Worm (Caenorhabditis elegans) whole organism, young adult: Measurements from ENCODE around the gene add-2.

Experiments used
- B0035.1 ChIP-seq: sonication (generic microtip); optimal IDR thresholded peaks from 2 replicates; lab custom pipeline; 2016; ENCODE audit warnings: missing genetic modification characterization, mild to moderate bottlenecking, missing compliant biosample characterization, missing genotype, missing genetic modification reagents
- C06A6.2 ChIP-seq: fragments of 200-800 bp; sonication (Bioruptor generic); conservative IDR thresholded peaks from 2 replicates; pipeline ENCODE4 v1.3.6; 2022; ENCODE audit warnings: missing genetic modification characterization, missing compliant biosample characterization
- D2030.7 ChIP-seq: fragments of 200-800 bp; sonication (Bioruptor generic); IDR thresholded peaks from 2 replicates; pipeline ENCODE4 v1.3.6; 2022; ENCODE audit warnings: missing genetic modification reagents, missing genetic modification characterization, missing compliant biosample characterization
- F22D6.2 ChIP-seq: sonication (generic microtip); optimal IDR thresholded peaks from 2 replicates; lab custom pipeline; 2016; ENCODE audit warnings: mild to moderate bottlenecking, missing genetic modification characterization, missing compliant biosample characterization
- F23B12.7 ChIP-seq: sonication (generic microtip); optimal IDR thresholded peaks from 2 replicates; lab custom pipeline; 2017; ENCODE audit warnings: missing genetic modification characterization, mild to moderate bottlenecking, missing compliant biosample characterization, antibody characterized with exemption, moderate library complexity; ENCODE audit not compliant: insufficient read depth
- F37B4.10 ChIP-seq: fragments of 200-800 bp; sonication (Bioruptor generic); IDR thresholded peaks from 2 replicates; pipeline ENCODE4 v1.3.6; 2022; ENCODE audit warnings: missing genetic modification characterization, missing compliant biosample characterization
- F52B5.7 ChIP-seq: sonication (generic microtip); optimal IDR thresholded peaks from 2 replicates; lab custom pipeline; 2016; ENCODE audit warnings: mild to moderate bottlenecking, missing genetic modification characterization, missing compliant biosample characterization
- F57C9.4 ChIP-seq: sonication (generic microtip); optimal IDR thresholded peaks from 2 replicates; lab custom pipeline; 2017; ENCODE audit warnings: mild to moderate bottlenecking, missing genetic modification characterization, missing compliant biosample characterization
- Y53G8AR.9 ChIP-seq: fragments of 200-800 bp; sonication (Bioruptor generic); conservative IDR thresholded peaks from 2 replicates; pipeline ENCODE4 v1.3.6; 2022; ENCODE audit warnings: missing genetic modification reagents, missing genetic modification characterization, missing compliant biosample characterization
- ZK185.1 ChIP-seq: sonication (generic microtip); optimal IDR thresholded peaks from 2 replicates; lab custom pipeline; 2016; ENCODE audit warnings: mild to moderate bottlenecking, missing genetic modification characterization, missing compliant biosample characterization; ENCODE audit not compliant: poor library complexity, severe bottlenecking
- akir-1 ChIP-seq: fragments of 200-800 bp; sonication (Bioruptor generic); optimal IDR thresholded peaks from 2 replicates; lab custom pipeline; 2018; ENCODE audit warnings: mild to moderate bottlenecking, missing genetic modification characterization, moderate library complexity, missing compliant biosample characterization
- attf-6 ChIP-seq: fragments of 200-800 bp; sonication (Bioruptor generic); IDR thresholded peaks from 2 replicates; pipeline ENCODE4 v1.3.6; 2022; ENCODE audit warnings: missing genetic modification reagents, missing genetic modification characterization, missing compliant biosample characterization
- bed-2 ChIP-seq: fragments of 200-800 bp; sonication (Bioruptor generic); IDR thresholded peaks from 2 replicates; pipeline ENCODE4 v1.3.6; 2022; ENCODE audit warnings: missing genetic modification reagents, missing genetic modification characterization, missing compliant biosample characterization
- ccch-3 ChIP-seq: fragments of 200-800 bp; sonication (Bioruptor generic); optimal IDR thresholded peaks from 2 replicates; lab custom pipeline; 2018; ENCODE audit warnings: mild to moderate bottlenecking, missing genetic modification characterization, missing compliant biosample characterization
- cebp-1 ChIP-seq, 2 experiments: fragments of 200-800 bp in 1 of 2; sonication (Bioruptor generic) in 1 of 2; sonication (generic microtip) in 1 of 2; IDR thresholded peaks in 1 of 2; optimal IDR thresholded peaks in 1 of 2; 2 replicates each; pipeline versions ENCODE4 v1.3.6 to Lab custom; 2017 to 2022; ENCODE audit warnings: missing compliant biosample characterization in 2 of 2, missing genetic modification characterization in 2 of 2, mild to moderate bottlenecking in 1 of 2, missing genetic modification reagents in 1 of 2, moderate library complexity in 1 of 2
- chd-7 ChIP-seq: sonication (generic microtip); optimal IDR thresholded peaks from 2 replicates; lab custom pipeline; 2016; ENCODE audit warnings: mild to moderate bottlenecking, missing genetic modification characterization, moderate library complexity, missing compliant biosample characterization
- dpff-1 ChIP-seq: sonication (generic microtip); optimal IDR thresholded peaks from 2 replicates; lab custom pipeline; 2017; ENCODE audit warnings: mild to moderate bottlenecking, missing genetic modification characterization, missing compliant biosample characterization
- efl-1 ChIP-seq: fragments of 150-350 bp; optimal IDR thresholded peaks from 2 replicates; lab custom pipeline; 2014; ENCODE audit warnings: missing biosample characterization, missing genetic modification reagents, missing genetic modification characterization
- egl-18 ChIP-seq: fragments of 200-800 bp; sonication (Bioruptor generic); IDR thresholded peaks from 2 replicates; pipeline ENCODE4 v1.3.6; 2022; ENCODE audit warnings: missing genetic modification reagents, missing genetic modification characterization, missing compliant biosample characterization
- egl-44 ChIP-seq: fragments of 200-800 bp; sonication (Bioruptor generic); IDR thresholded peaks from 2 replicates; pipeline ENCODE4 v1.3.6; 2022; ENCODE audit warnings: missing genetic modification reagents, missing genetic modification characterization, missing compliant biosample characterization
- ets-4 ChIP-seq: fragments of 200-800 bp; sonication (Bioruptor generic); optimal IDR thresholded peaks from 2 replicates; lab custom pipeline; 2018; ENCODE audit warnings: mild to moderate bottlenecking, missing genetic modification characterization, missing compliant biosample characterization
- fkh-3 ChIP-seq: sonication (generic microtip); optimal IDR thresholded peaks from 2 replicates; lab custom pipeline; 2016; ENCODE audit warnings: mild to moderate bottlenecking, missing genetic modification characterization, missing compliant biosample characterization
- hlh-26 ChIP-seq: fragments of 200-800 bp; sonication (Bioruptor generic); conservative IDR thresholded peaks from 2 replicates; pipeline ENCODE4 v1.3.6; 2022; ENCODE audit warnings: missing genetic modification reagents, missing genetic modification characterization, missing compliant biosample characterization
- hmg-1.2 ChIP-seq: fragments of 200-800 bp; sonication (Bioruptor generic); IDR thresholded peaks from 2 replicates; pipeline ENCODE4 v1.3.6; 2022; ENCODE audit warnings: missing genetic modification reagents, missing genetic modification characterization, missing compliant biosample characterization
- hsf-1 ChIP-seq: fragments of 200-800 bp; sonication (Bioruptor generic); IDR thresholded peaks from 2 replicates; pipeline ENCODE4 v1.3.6; 2022; ENCODE audit warnings: missing genetic modification reagents, missing genetic modification characterization, missing compliant biosample characterization
- let-607 ChIP-seq, 2 experiments: fragments of 200-800 bp in 1 of 2; sonication (Bioruptor generic) in 1 of 2; sonication (generic microtip) in 1 of 2; optimal IDR thresholded peaks; 2 replicates each; lab custom pipeline; 2016 to 2018; ENCODE audit warnings: mild to moderate bottlenecking in 2 of 2, missing compliant biosample characterization in 2 of 2, missing genetic modification characterization in 2 of 2, moderate library complexity in 2 of 2, missing genotype in 1 of 2
- lin-40 ChIP-seq: sonication (generic microtip); optimal IDR thresholded peaks from 2 replicates; lab custom pipeline; 2016; ENCODE audit warnings: missing genetic modification characterization, mild to moderate bottlenecking, missing compliant biosample characterization, missing genotype, missing genetic modification reagents
- lsy-27 ChIP-seq: sonication (generic microtip); optimal IDR thresholded peaks from 2 replicates; lab custom pipeline; 2017; ENCODE audit warnings: missing genetic modification characterization, mild to moderate bottlenecking, missing compliant biosample characterization, antibody characterized with exemption, missing genotype, borderline replicate concordance; ENCODE audit not compliant: insufficient read depth
- madf-3 ChIP-seq: fragments of 200-800 bp; sonication (Bioruptor generic); IDR thresholded peaks from 2 replicates; pipeline ENCODE4 v1.3.6; 2022; ENCODE audit warnings: missing genetic modification reagents, missing genetic modification characterization, missing compliant biosample characterization
- mcd-1 ChIP-seq: fragments of 200-800 bp; sonication (Bioruptor generic); IDR thresholded peaks from 2 replicates; pipeline ENCODE4 v1.3.6; 2022; ENCODE audit warnings: missing genetic modification reagents, missing genetic modification characterization, missing compliant biosample characterization
- mes-4 ChIP-seq: sonication (generic microtip); optimal IDR thresholded peaks from 2 replicates; lab custom pipeline; 2016; ENCODE audit warnings: missing genotype, missing genetic modification characterization, missing compliant biosample characterization
- nfyb-1 ChIP-seq: fragments of 200-800 bp; sonication (Bioruptor generic); IDR thresholded peaks from 2 replicates; pipeline ENCODE4 v1.3.6; 2022; ENCODE audit warnings: missing genetic modification reagents, missing genetic modification characterization, missing compliant biosample characterization
- nhr-90 ChIP-seq: sonication (generic microtip); optimal IDR thresholded peaks from 2 replicates; lab custom pipeline; 2016; ENCODE audit warnings: missing genotype, mild to moderate bottlenecking, missing genetic modification characterization, missing compliant biosample characterization
- pbrm-1 ChIP-seq: fragments of 200-800 bp; sonication (Bioruptor generic); IDR thresholded peaks from 2 replicates; pipeline ENCODE4 v1.3.6; 2022; ENCODE audit warnings: missing genetic modification reagents, missing genetic modification characterization, missing compliant biosample characterization
- snpc-3.4 ChIP-seq: sonication (generic microtip); optimal IDR thresholded peaks from 2 replicates; lab custom pipeline; 2017; ENCODE audit warnings: missing genetic modification characterization, mild to moderate bottlenecking, missing compliant biosample characterization, antibody characterized with exemption, moderate library complexity, missing genotype, missing genetic modification reagents
- sptf-2 ChIP-seq: fragments of 200-800 bp; sonication (Bioruptor generic); optimal IDR thresholded peaks from 2 replicates; lab custom pipeline; 2018; ENCODE audit warnings: mild to moderate bottlenecking, missing genetic modification characterization, missing compliant biosample characterization
- unc-62 ChIP-seq: fragments of 150-350 bp; optimal IDR thresholded peaks from 2 replicates; lab custom pipeline; 2014; ENCODE audit warnings: missing biosample characterization, missing genetic modification reagents, missing genetic modification characterization
- xnd-1 ChIP-seq: sonication (generic microtip); optimal IDR thresholded peaks from 2 replicates; lab custom pipeline; 2016; ENCODE audit warnings: missing genotype, missing genetic modification reagents, missing genetic modification characterization, missing compliant biosample characterization
- ztf-18 ChIP-seq: sonication (generic microtip); optimal IDR thresholded peaks from 2 replicates; lab custom pipeline; 2016; ENCODE audit warnings: missing genotype, mild to moderate bottlenecking, missing genetic modification characterization, missing compliant biosample characterization
- ztf-22 ChIP-seq: fragments of 200-800 bp; sonication (Bioruptor generic); optimal IDR thresholded peaks from 2 replicates; lab custom pipeline; 2018; ENCODE audit warnings: mild to moderate bottlenecking, missing genetic modification characterization, moderate library complexity, missing compliant biosample characterization
- ztf-25 ChIP-seq: fragments of 200-800 bp; sonication (Bioruptor generic); IDR thresholded peaks from 2 replicates; pipeline ENCODE4 v1.3.6; 2022; ENCODE audit warnings: missing genetic modification reagents, missing genetic modification characterization, missing compliant biosample characterization

The add-2 gene

DNA sequence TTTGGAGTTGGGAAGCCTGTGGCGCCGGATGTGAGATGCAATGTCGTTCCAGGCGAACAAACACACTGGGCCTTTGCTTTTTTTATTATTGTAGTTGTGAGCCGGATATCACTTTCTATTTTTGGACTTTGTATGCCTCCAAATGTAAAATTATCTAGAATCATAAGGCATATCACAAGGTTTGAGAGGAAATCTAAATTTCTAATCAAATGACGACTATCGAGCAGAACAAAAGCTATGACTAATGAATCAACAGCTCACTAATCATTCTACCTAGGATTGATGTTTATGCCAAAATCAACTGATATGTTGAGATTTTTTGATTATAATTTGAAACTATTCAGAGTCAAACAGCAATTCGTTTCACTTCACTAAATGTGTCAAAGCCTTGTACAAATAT lies 24.7 kb upstream of the add-2 start:
- TF ChIP-seq F22D6.2 (tag; lab: Kevin White, UChicago) (no peak), C06A6.2 (GFP tag; lab: Robert Waterston, UW) (no peak), let-607 (tag; optimal IDR thresholded peaks at IDR 0.05; lab: Kevin White, UChicago) (no peak), unc-62 (no peak)

DNA sequence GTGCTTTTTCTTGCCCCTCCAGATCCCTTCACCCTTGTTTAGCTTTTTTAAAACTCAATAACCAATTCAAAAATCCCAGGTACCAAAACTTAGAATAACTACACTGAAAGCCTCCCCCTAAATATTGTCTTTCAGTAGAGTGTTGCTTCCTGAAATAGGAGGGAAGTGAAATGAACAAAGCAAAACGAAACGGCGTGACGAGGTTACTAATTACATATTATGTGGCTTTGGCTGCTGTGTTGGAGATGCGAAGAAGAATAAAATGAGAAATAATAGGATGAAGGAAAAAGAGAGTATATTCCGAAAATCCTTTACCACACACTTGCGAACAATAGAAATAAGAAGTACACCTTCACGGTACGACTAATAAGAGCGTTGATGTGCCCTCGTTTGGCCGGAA lies 22.9 kb upstream of the add-2 start:
- TF ChIP-seq cebp-1 (GFP tag; IDR thresholded peaks at IDR 0.05; lab: Robert Waterston, UW): no peak
- TF ChIP-seq cebp-1 (tag; optimal IDR thresholded peaks at IDR 0.05; lab: Kevin White, UChicago): no peak
- peak; percentile 44; the same call in 1 of the 2 replicates for TF ChIP-seq madf-3 (GFP tag; lab: Robert Waterston, UW)
- TF ChIP-seq hlh-26 (GFP tag; lab: Robert Waterston, UW): no peak

DNA sequence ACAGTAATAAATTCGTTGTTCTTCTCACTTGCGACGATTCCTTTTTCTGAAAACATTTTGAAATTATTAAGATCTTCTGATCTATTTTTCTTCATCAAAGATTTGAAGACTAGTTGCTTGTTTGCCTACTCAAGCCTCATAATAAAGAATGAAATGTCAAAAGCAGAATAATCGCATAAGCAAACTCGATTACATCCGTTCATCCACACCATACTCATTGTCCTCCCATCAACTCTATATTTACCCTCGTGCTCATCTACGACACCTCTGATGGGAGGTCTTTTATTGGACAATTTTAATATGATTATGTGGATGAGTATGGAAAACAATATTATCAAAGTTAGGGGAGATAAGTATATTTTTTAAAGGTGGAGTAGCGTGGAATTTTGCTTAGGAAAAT lies 20.6 kb upstream of the add-2 start:
- TF ChIP-seq nfyb-1 (no peak), xnd-1 (tag; lab: Kevin White, UChicago) (no peak), sptf-2 (GFP tag; lab: Kevin White, UChicago) (no peak), egl-18 (GFP tag; lab: Robert Waterston, UW) (no peak), akir-1 (GFP tag; lab: Kevin White, UChicago) (no peak), dpff-1 (tag; lab: Kevin White, UChicago) (no peak), hmg-1.2 (no peak), ets-4 (GFP tag; lab: Kevin White, UChicago) (no peak), snpc-3.4 (tag; lab: Kevin White, UChicago) (no peak), F23B12.7 (tag; lab: Kevin White, UChicago) (no peak), let-607 (tag; optimal IDR thresholded peaks at IDR 0.05; lab: Kevin White, UChicago) (no peak), ztf-25 (GFP tag; lab: Robert Waterston, UW) (no peak), lsy-27 (tag; lab: Kevin White, UChicago) (no peak), egl-44 (GFP tag; lab: Robert Waterston, UW) (no peak), ccch-3 (GFP tag; lab: Kevin White, UChicago) (no peak), D2030.7 (no peak)

DNA sequence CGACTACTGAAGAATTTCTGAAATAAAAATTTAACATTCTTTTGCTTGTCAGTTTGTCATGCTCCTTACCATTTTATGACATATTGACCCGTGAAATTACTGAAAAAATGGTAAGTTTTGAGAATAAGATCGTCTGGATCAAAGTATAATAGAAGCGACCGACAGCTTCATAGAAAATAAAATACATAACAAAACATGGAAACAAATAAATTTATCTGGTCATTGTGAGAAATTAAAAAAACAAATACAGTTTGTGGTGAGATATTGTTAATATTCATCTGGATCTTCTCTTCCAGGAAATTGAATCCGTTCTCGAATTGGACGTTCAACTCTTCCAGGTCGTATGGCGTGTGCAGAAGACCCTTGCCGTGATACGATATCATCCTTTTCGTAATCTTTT lies 18.9 kb upstream of the add-2 start, which contains the start of gene pkc-1:
pkc-1 (minus strand) TSS at position 101 of the 400 bp plus-strand sequence.
- no peak for TF ChIP-seq ZK185.1 (tag; lab: Kevin White, UChicago)

DNA sequence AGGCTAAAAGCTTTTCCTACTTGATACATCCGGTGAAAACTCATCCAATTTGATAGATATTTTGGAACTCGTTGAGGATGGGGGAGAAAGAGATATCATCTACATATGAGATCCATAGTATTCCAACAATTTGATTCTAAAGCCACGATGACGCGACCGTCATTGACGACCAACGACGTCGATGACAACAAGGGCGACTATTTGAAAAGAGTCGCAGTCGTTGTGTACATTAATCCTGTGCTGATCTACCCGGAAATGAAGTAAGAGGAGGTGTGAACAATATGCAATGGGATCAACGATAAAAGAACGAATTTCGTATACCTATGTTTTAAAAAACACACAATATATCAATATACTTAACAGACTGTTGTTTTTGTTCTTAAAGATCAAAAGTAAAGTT lies 14.9 kb upstream of the add-2 start:
- TF ChIP-seq ztf-22 (GFP tag; lab: Kevin White, UChicago) (no peak), mcd-1 (no peak), Y53G8AR.9 (GFP tag; lab: Robert Waterston, UW) (no peak), F57C9.4 (no peak), chd-7 (no peak), B0035.1 (tag; lab: Kevin White, UChicago) (no peak), attf-6 (GFP tag; lab: Robert Waterston, UW) (no peak), nhr-90 (tag; lab: Kevin White, UChicago) (no peak), F52B5.7 (no peak), pbrm-1 (GFP tag; lab: Robert Waterston, UW) (no peak), F23B12.7 (tag; lab: Kevin White, UChicago) (no peak), fkh-3 (tag; lab: Kevin White, UChicago) (no peak), efl-1 (GFP tag; lab: Kevin White, UChicago) (no peak), bed-2 (GFP tag; lab: Robert Waterston, UW) (no peak), ztf-18 (tag; lab: Kevin White, UChicago) (no peak), mes-4 (tag; lab: Kevin White, UChicago) (no peak), hsf-1 (GFP tag; lab: Robert Waterston, UW) (no peak), F37B4.10 (GFP tag; lab: Robert Waterston, UW) (no peak), lin-40 (tag; lab: Kevin White, UChicago) (no peak)
